Worm (Caenorhabditis elegans): Measurements from ENCODE around the gene Y45F10C.2.

The Y45F10C.2 gene

DNA sequence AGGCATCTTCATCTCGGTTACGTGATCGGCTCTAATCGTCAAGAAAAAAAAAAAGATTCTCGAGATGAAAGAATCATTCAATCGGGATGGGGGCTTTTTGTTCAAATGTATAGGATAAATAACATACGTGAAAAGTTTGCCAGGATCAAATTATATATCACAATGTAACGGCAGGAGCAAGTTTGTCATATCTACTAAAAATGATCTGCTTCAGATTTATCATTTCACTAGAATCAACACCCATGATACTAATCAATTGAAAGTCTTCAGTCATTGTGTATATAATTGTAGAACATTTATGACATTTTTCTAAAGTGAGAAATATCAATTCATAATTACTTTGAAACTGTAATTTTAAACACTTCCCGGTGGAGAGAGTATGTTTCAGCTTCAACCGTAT, 34.4 kb upstream of the Y45F10C.2 start:
- no peak for TF ChIP-seq mab-5 (tag; optimal IDR thresholded peaks at IDR 0.05)
- no peak for TF ChIP-seq ceh-39 (tag; optimal IDR thresholded peaks at IDR 0.05)

DNA sequence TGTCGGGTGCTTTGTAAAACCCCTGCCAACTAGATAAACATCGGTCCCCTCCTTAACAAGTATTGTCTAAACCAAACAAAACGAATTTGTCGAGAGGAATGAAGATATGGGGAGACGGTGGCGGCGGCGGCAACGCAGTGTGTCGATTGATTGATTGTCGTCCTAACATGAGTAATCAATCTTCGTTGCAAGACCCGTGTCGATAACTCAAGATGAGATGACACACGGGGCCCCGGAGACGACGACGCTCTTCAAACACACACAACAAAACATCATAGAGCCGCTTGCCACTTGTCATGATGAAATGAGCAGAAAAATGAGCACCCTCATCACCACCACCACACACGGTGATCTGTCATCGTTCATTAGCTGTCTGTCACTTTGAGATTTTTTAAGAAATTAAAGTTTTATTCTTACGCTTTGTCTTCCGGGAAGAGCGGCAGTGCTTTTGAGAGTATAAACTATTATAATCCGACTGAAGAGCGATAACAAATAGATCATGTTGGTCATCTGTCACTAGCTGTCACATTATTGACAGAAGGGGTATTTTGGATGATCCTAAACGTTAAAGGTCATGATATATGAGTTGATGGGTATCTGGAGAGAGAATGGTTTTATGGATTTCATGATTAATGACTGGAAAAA, 33.4 kb upstream of the Y45F10C.2 start:
- TF ChIP-seq pha-4 (tag; optimal IDR thresholded peaks at IDR 0.05), result no peak
- TF ChIP-seq unc-120 (tag; optimal IDR thresholded peaks at IDR 0.05; ENCODE audit: poor library complexity, severe bottlenecking), result peak; percentile 33
- no peak for TF ChIP-seq nhr-12 (tag; optimal IDR thresholded peaks at IDR 0.05)
- no peak for TF ChIP-seq snpc-4 (tag; optimal IDR thresholded peaks at IDR 0.05)
- peak; percentile 29 for TF ChIP-seq elt-1 (tag; optimal IDR thresholded peaks at IDR 0.05; ENCODE audit: borderline replicate concordance, insufficient read depth)
- no peak for TF ChIP-seq elt-3 (tag; optimal IDR thresholded peaks at IDR 0.05)
- peak; percentile 82 for TF ChIP-seq nhr-2 (tag; optimal IDR thresholded peaks at IDR 0.05)
- no peak for TF ChIP-seq ceh-39 (tag; optimal IDR thresholded peaks at IDR 0.05)
- no peak for TF ChIP-seq M03D4.4 (tag; optimal IDR thresholded peaks at IDR 0.05)
- peak; percentile 99 for TF ChIP-seq unc-62 (GFP tag; optimal IDR thresholded peaks at IDR 0.05)
- TF ChIP-seq lin-32 (GFP tag; optimal IDR thresholded peaks at IDR 0.05), result no peak
- peak; percentile 44 for TF ChIP-seq hlh-1 (tag; optimal IDR thresholded peaks at IDR 0.05)
- TF ChIP-seq mab-5 (tag; optimal IDR thresholded peaks at IDR 0.05), result peak; percentile 70
- no peak for TF ChIP-seq mep-1 (tag; optimal IDR thresholded peaks at IDR 0.05)
- no peak for TF ChIP-seq blmp-1 (tag; optimal IDR thresholded peaks at IDR 0.05)

DNA sequence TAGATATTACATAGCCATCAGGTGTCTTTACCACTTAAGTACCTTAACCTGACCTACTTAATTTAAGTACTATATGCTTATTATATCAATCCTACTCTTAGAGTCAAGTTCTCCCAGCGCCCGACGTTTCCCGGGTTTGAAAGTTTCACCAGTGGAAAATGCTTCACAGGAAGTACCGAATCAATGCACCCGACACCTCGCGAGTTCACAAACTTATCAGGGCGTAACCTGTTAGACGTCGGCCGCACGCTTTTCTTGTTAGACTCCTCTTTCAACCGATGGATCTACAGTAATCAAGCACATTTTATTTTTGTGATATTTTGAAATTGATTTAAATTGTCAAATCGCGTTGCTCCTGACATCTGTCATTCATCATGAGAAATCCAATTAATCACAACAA, 32.8 kb upstream of the Y45F10C.2 start:
- TF ChIP-seq M03D4.4 (tag; optimal IDR thresholded peaks at IDR 0.05), result no peak
- no peak for TF ChIP-seq elt-1 (tag; optimal IDR thresholded peaks at IDR 0.05; ENCODE audit: borderline replicate concordance, insufficient read depth)
- TF ChIP-seq drap-1 (GFP tag; optimal IDR thresholded peaks at IDR 0.05), result no peak
- TF ChIP-seq lsy-2 (tag; optimal IDR thresholded peaks at IDR 0.05), result no peak
- no peak for TF ChIP-seq ceh-39 (tag; optimal IDR thresholded peaks at IDR 0.05)
- no peak for TF ChIP-seq nhr-12 (tag; optimal IDR thresholded peaks at IDR 0.05)
- TF ChIP-seq lin-32 (GFP tag; optimal IDR thresholded peaks at IDR 0.05), result no peak
- no peak for TF ChIP-seq tbx-8 (GFP tag; optimal IDR thresholded peaks at IDR 0.05)
- no peak for TF ChIP-seq ceh-43 (GFP tag; optimal IDR thresholded peaks at IDR 0.05)
- TF ChIP-seq snpc-4 (tag; optimal IDR thresholded peaks at IDR 0.05), result no peak
- TF ChIP-seq pha-4 (tag; optimal IDR thresholded peaks at IDR 0.05), result no peak
- no peak for TF ChIP-seq mep-1 (tag; optimal IDR thresholded peaks at IDR 0.05)
- TF ChIP-seq cnd-1 (tag; optimal IDR thresholded peaks at IDR 0.05), result no peak
- no peak for TF ChIP-seq unc-120 (tag; optimal IDR thresholded peaks at IDR 0.05; ENCODE audit: poor library complexity, severe bottlenecking)
- TF ChIP-seq mls-2 (tag; optimal IDR thresholded peaks at IDR 0.05), result no peak
- TF ChIP-seq elt-3 (tag; optimal IDR thresholded peaks at IDR 0.05), result no peak
- TF ChIP-seq nhr-76 (tag; optimal IDR thresholded peaks at IDR 0.05), result no peak

DNA sequence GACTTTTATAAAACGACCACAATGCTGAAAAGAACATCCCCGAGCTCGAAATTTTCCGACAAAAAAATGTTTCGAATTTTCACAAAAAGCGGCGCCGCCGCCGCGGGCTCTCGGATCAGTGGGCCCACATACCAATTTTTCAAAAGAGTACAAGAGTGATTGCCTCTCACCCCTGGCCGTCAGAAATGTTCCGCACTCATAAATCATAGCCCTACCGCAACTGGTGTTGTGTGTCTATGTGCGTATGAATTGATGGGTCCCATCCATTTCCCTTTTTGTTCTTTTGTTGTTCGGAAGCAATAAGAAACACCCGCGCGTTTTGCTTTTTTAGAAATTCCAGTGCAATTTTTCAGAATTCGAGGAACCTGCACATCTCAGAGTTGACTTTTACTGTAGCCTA, 32.1 kb upstream of the Y45F10C.2 start:
- TF ChIP-seq ceh-83 (GFP tag; optimal IDR thresholded peaks at IDR 0.05), result no peak
- TF ChIP-seq unc-120 (tag; optimal IDR thresholded peaks at IDR 0.05; ENCODE audit: poor library complexity, severe bottlenecking), result no peak
- peak; percentile 9 for TF ChIP-seq mab-5 (tag; optimal IDR thresholded peaks at IDR 0.05)
- no peak for TF ChIP-seq sptf-1 (tag; optimal IDR thresholded peaks at IDR 0.05)
- no peak for TF ChIP-seq zip-8 (tag; optimal IDR thresholded peaks at IDR 0.05)
- no peak for TF ChIP-seq lin-13 (tag; optimal IDR thresholded peaks at IDR 0.05)
- no peak for TF ChIP-seq flh-1 (GFP tag; optimal IDR thresholded peaks at IDR 0.05)
- no peak for TF ChIP-seq ceh-39 (tag; optimal IDR thresholded peaks at IDR 0.05)
- TF ChIP-seq unc-62 (GFP tag; optimal IDR thresholded peaks at IDR 0.05), result peak; percentile 89
- TF ChIP-seq bed-3 (GFP tag; optimal IDR thresholded peaks at IDR 0.05), result no peak
- TF ChIP-seq hlh-1 (tag; optimal IDR thresholded peaks at IDR 0.05), result peak; percentile 29
- TF ChIP-seq nhr-28 (tag; optimal IDR thresholded peaks at IDR 0.05), result no peak

DNA sequence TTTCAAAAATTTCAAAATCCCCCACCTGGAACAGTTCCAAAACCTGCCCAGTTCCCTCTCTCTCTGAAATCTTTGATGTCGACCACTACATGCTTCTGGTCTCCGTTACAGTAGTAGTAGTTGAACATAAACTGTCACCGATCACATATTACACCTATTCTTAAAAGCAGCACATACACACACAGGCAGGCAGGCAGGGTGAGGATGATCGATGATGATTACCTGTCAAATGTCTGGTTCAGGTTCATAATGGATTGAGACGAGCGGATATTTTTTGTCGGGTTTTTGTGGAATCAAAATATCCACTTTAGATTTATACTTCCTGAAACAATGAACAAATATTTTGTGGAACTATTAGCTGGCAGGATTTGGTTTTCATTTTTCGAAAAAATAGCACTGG, 31.5 kb upstream of the Y45F10C.2 start:
- TF ChIP-seq pha-4 (tag; optimal IDR thresholded peaks at IDR 0.05), result no peak
- TF ChIP-seq unc-62 (GFP tag; optimal IDR thresholded peaks at IDR 0.05), result peak; percentile 98

DNA sequence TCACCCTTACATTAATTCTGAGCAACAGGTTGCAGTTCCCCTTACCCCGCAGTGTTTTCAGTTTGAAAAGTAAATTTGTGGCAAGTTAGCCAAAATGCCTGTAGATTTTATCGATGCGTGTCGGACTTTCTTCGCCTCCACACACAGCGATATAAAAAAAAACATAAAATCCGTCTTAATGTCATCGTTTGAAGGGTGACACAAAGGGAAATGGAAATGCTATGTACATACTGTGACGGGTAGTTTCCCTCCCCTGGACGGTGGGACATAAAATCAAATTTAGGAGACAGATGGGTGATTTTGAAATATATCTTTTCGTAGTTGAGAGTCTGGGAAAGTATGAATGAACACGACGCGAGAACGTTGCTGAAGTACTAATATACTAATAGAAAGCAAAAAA, 30.1 kb upstream of the Y45F10C.2 start:
- TF ChIP-seq nhr-2 (tag; optimal IDR thresholded peaks at IDR 0.05), result no peak
- TF ChIP-seq cnd-1 (tag; optimal IDR thresholded peaks at IDR 0.05), result no peak
- TF ChIP-seq unc-120 (tag; optimal IDR thresholded peaks at IDR 0.05; ENCODE audit: poor library complexity, severe bottlenecking), result no peak
- no peak for TF ChIP-seq blmp-1 (tag; optimal IDR thresholded peaks at IDR 0.05)
- no peak for TF ChIP-seq ceh-39 (tag; optimal IDR thresholded peaks at IDR 0.05)
- no peak for TF ChIP-seq hlh-1 (tag; optimal IDR thresholded peaks at IDR 0.05)
- no peak for TF ChIP-seq nhr-28 (tag; optimal IDR thresholded peaks at IDR 0.05)
- TF ChIP-seq sptf-1 (tag; optimal IDR thresholded peaks at IDR 0.05), result no peak
- no peak for TF ChIP-seq bed-3 (GFP tag; optimal IDR thresholded peaks at IDR 0.05)
